Fruit fly (Drosophila melanogaster) whole organism, wandering third instar larva: ENCODE measurements around the gene CG5112.

Source experiments
- Abd-B ChIP-seq: fragments of >200 bp; optimal IDR thresholded peaks from 2 replicates; lab custom pipeline; 2017; ENCODE audit warnings: missing biosample characterization, missing genetic modification characterization
- CG32264 ChIP-seq: fragments of 200-800 bp; sonication (Bioruptor generic); optimal IDR thresholded peaks from 2 replicates; lab custom pipeline; 2016; ENCODE audit warnings: missing biosample characterization, missing genetic modification characterization
- CG9705 ChIP-seq: fragments of 200-800 bp; sonication (Bioruptor generic); optimal IDR thresholded peaks from 2 replicates; lab custom pipeline; 2018; ENCODE audit warnings: missing biosample characterization, mild to moderate bottlenecking, missing genetic modification characterization
- CrebA ChIP-seq: fragments of 200-800 bp; sonication (Bioruptor generic); optimal IDR thresholded peaks from 2 replicates; lab custom pipeline; 2016; ENCODE audit warnings: missing biosample characterization, mild to moderate bottlenecking, missing genetic modification characterization, borderline replicate concordance
- Dfd ChIP-seq: fragments of >200 bp; optimal IDR thresholded peaks from 2 replicates; lab custom pipeline; 2017; ENCODE audit warnings: missing biosample characterization, missing genetic modification characterization
- Dif ChIP-seq: fragments of 200-275, 200-300 bp; sonication (Bioruptor generic); optimal IDR thresholded peaks from 2 replicates; lab custom pipeline; 2018; ENCODE audit warnings: missing biosample characterization, missing genetic modification characterization; ENCODE audit not compliant: partially characterized antibody
- GATAd ChIP-seq: sonication (Bioruptor generic); optimal IDR thresholded peaks from 2 replicates; lab custom pipeline; 2016; ENCODE audit warnings: missing biosample characterization, missing genetic modification characterization
- HLH106 ChIP-seq: fragments of 200-800 bp; optimal IDR thresholded peaks from 3 replicates; lab custom pipeline; 2019; ENCODE audit warnings: missing biosample characterization, mild to moderate bottlenecking, missing genetic modification characterization, moderate library complexity
- Hnf4 ChIP-seq: fragments of 200-800 bp; sonication (Bioruptor generic); optimal IDR thresholded peaks from 2 replicates; lab custom pipeline; 2016; ENCODE audit warnings: missing biosample characterization, mild to moderate bottlenecking, missing genetic modification characterization
- Hr78 ChIP-seq: fragments of >200 bp; optimal IDR thresholded peaks from 2 replicates; lab custom pipeline; 2017; ENCODE audit warnings: missing biosample characterization, missing genetic modification characterization
- Hr83 ChIP-seq: fragments of 200-300 bp; sonication (Bioruptor generic); optimal IDR thresholded peaks from 2 replicates; lab custom pipeline; 2016; ENCODE audit warnings: missing biosample characterization, mild to moderate bottlenecking, missing genetic modification characterization, moderate library complexity; ENCODE audit not compliant: poor library complexity, severe bottlenecking
- Jra ChIP-seq: sonication (Bioruptor generic); optimal IDR thresholded peaks from 2 replicates; lab custom pipeline; 2016; ENCODE audit warnings: missing biosample characterization, missing genetic modification characterization
- Mio ChIP-seq: sonication (Bioruptor generic); optimal IDR thresholded peaks from 2 replicates; lab custom pipeline; 2016; ENCODE audit warnings: missing biosample characterization, missing genetic modification characterization
- Myc ChIP-seq: fragments of >200 bp; optimal IDR thresholded peaks from 2 replicates; lab custom pipeline; 2017
- N ChIP-seq: fragments of >200 bp; optimal IDR thresholded peaks from 2 replicates; lab custom pipeline; 2018; ENCODE audit warnings: missing biosample characterization, missing external identifiers, missing genetic modification characterization
- OdsH ChIP-seq: fragments of 200-800 bp; sonication (Bioruptor generic); optimal IDR thresholded peaks from 2 replicates; lab custom pipeline; 2016; ENCODE audit warnings: missing biosample characterization, mild to moderate bottlenecking, missing genetic modification characterization
- Rel ChIP-seq, 2 experiments: fragments of 200-800 bp; sonication (Bioruptor generic) in 1 of 2; optimal IDR thresholded peaks; 2 replicates in 1 of 2; 3 replicates in 1 of 2; lab custom pipeline; 2016 to 2019; ENCODE audit warnings: mild to moderate bottlenecking in 2 of 2, missing biosample characterization in 2 of 2, missing genetic modification characterization in 2 of 2, moderate library complexity in 1 of 2
- Sp1 ChIP-seq: fragments of 200-800 bp; sonication (Bioruptor generic); optimal IDR thresholded peaks from 3 replicates; lab custom pipeline; 2019; ENCODE audit warnings: missing biosample characterization, mild to moderate bottlenecking, missing genetic modification characterization, moderate library complexity
- Vsx2 ChIP-seq: fragments of 200-300, 225-300 bp; sonication (Bioruptor generic); optimal IDR thresholded peaks from 2 replicates; lab custom pipeline; 2018; ENCODE audit warnings: missing biosample characterization, missing genetic modification characterization; ENCODE audit not compliant: partially characterized antibody
- br ChIP-seq: fragments of 200-800 bp; sonication (Bioruptor generic); optimal IDR thresholded peaks from 2 replicates; lab custom pipeline; 2016; ENCODE audit warnings: missing biosample characterization, missing genetic modification characterization
- brk ChIP-seq: fragments of 200-800 bp; sonication (Bioruptor generic); optimal IDR thresholded peaks from 2 replicates; lab custom pipeline; 2016; ENCODE audit warnings: missing biosample characterization, mild to moderate bottlenecking, missing genetic modification characterization
- dl ChIP-seq, 2 experiments: fragments of 175-275, 200-275 bp in 1 of 2; fragments of 200-275 bp in 1 of 2; sonication (Bioruptor generic); optimal IDR thresholded peaks; lab custom pipeline; 2018; ENCODE audit warnings: mild to moderate bottlenecking in 2 of 2, missing biosample characterization in 2 of 2, missing genetic modification characterization in 2 of 2, moderate library complexity in 2 of 2; ENCODE audit not compliant: partially characterized antibody in 2 of 2, insufficient read depth in 1 of 2
- dmrt93B ChIP-seq: fragments of 200-800 bp; sonication (Bioruptor generic); optimal IDR thresholded peaks from 2 replicates; lab custom pipeline; 2018; ENCODE audit warnings: missing biosample characterization, mild to moderate bottlenecking, missing genetic modification characterization
- dsf ChIP-seq: sonication (Bioruptor generic); optimal IDR thresholded peaks from 2 replicates; lab custom pipeline; 2016; ENCODE audit warnings: missing biosample characterization, missing genetic modification characterization, borderline replicate concordance
- ey ChIP-seq: fragments of 200-800 bp; sonication (Bioruptor generic); optimal IDR thresholded peaks from 2 replicates; lab custom pipeline; 2016; ENCODE audit warnings: missing biosample characterization, missing genetic modification characterization
- foxo ChIP-seq, 2 experiments: fragments of 200-800 bp; sonication (Bioruptor generic); optimal IDR thresholded peaks; 2 replicates in 1 of 2; 3 replicates in 1 of 2; lab custom pipeline; 2016 to 2017; ENCODE audit warnings: missing biosample characterization in 2 of 2, missing genetic modification characterization in 2 of 2
- fru ChIP-seq: fragments of 200-800 bp; sonication (Bioruptor generic); optimal IDR thresholded peaks from 3 replicates; lab custom pipeline; 2016; ENCODE audit warnings: missing biosample characterization, mild to moderate bottlenecking, missing genetic modification characterization
- h ChIP-seq: fragments of 200-800 bp; sonication (Bioruptor generic); optimal IDR thresholded peaks from 3 replicates; lab custom pipeline; 2016; ENCODE audit warnings: missing biosample characterization, mild to moderate bottlenecking, missing genetic modification characterization
- jim ChIP-seq: fragments of 175-275, 200-325 bp; sonication (Bioruptor generic); optimal IDR thresholded peaks from 2 replicates; lab custom pipeline; 2016; ENCODE audit warnings: missing biosample characterization, mild to moderate bottlenecking, missing genetic modification characterization
- lola ChIP-seq: fragments of >200 bp; optimal IDR thresholded peaks from 2 replicates; lab custom pipeline; 2017; ENCODE audit warnings: missing biosample characterization, missing genetic modification characterization
- pan ChIP-seq: fragments of >200 bp; optimal IDR thresholded peaks from 2 replicates; lab custom pipeline; 2017
- psq ChIP-seq: fragments of 200-800 bp; sonication (Bioruptor generic); optimal IDR thresholded peaks from 3 replicates; lab custom pipeline; 2017; ENCODE audit warnings: missing biosample characterization, mild to moderate bottlenecking, missing genetic modification characterization, moderate library complexity
- rgr ChIP-seq: fragments of 200-800 bp; sonication (Bioruptor generic); optimal IDR thresholded peaks from 3 replicates; lab custom pipeline; 2016; ENCODE audit warnings: missing biosample characterization, mild to moderate bottlenecking, missing genetic modification characterization
- sage ChIP-seq: fragments of 200-800 bp; sonication (Bioruptor generic); optimal IDR thresholded peaks from 2 replicates; lab custom pipeline; 2016; ENCODE audit warnings: missing biosample characterization, mild to moderate bottlenecking, missing genetic modification characterization
- sv ChIP-seq: fragments of 200-800 bp; sonication (Bioruptor generic); optimal IDR thresholded peaks from 3 replicates; lab custom pipeline; 2016; ENCODE audit warnings: missing biosample characterization, missing genetic modification characterization
- tai ChIP-seq: sonication (Bioruptor generic); optimal IDR thresholded peaks from 2 replicates; lab custom pipeline; 2016; ENCODE audit warnings: missing biosample characterization, missing genetic modification characterization
- usp ChIP-seq: fragments of >200 bp; optimal IDR thresholded peaks from 2 replicates; lab custom pipeline; 2017; ENCODE audit warnings: missing biosample characterization, missing genetic modification characterization
- woc ChIP-seq: sonication (Bioruptor generic); optimal IDR thresholded peaks from 2 replicates; lab custom pipeline; 2016; ENCODE audit warnings: missing biosample characterization, mild to moderate bottlenecking, missing genetic modification characterization

The CG5112 gene

DNA sequence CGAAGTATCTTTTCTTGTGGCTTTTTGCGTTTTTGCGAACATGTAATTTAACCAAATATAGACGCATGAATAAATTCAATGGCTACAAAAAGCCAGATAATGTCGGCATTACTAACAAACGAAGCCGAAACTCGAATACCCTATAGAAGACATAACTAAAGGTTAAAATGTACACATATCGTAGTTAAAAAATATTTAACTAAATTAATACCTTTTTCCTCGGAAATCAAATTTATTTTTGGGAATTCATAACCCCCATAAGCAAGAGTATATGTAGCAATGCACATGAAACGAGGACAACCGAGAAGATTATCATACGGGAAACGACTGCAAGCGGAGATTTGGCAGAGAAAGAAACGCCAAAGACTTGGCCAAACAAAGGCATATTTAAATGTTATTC, 29.6 kb upstream of the CG5112 start:
- TF ChIP-seq lola (GFP tag; lab: Kevin White, UChicago) (no peak), Jra (GFP tag; lab: Kevin White, UChicago) (no peak), CrebA (GFP tag; lab: Kevin White, UChicago) (no peak), CG32264 (GFP tag; lab: Kevin White, UChicago) (no peak), Hr83 (no peak), sage (no peak), Myc (lab: Kevin White, UChicago) (no peak), fru (GFP tag; lab: Kevin White, UChicago) (peak; percentile 22), brk (GFP tag; lab: Kevin White, UChicago) (no peak), ey (GFP tag; lab: Kevin White, UChicago) (peak; percentile 52), Vsx2 (no peak), Rel (GFP tag; optimal IDR thresholded peaks at IDR 0.05; lab: Kevin White, UChicago) (no peak), Rel (tag; optimal IDR thresholded peaks at IDR 0.05; lab: Kevin White, UChicago) (no peak), Mio (GFP tag; lab: Kevin White, UChicago) (no peak), jim (GFP tag; lab: Kevin White, UChicago) (no peak), Abd-B (GFP tag; lab: Kevin White, UChicago) (no peak), sv (no peak), rgr (peak; percentile 59), CG9705 (GFP tag; lab: Kevin White, UChicago) (no peak), woc (GFP tag; lab: Kevin White, UChicago) (peak; percentile 11), dsf (GFP tag; lab: Kevin White, UChicago) (no peak), OdsH (peak; percentile 52), usp (GFP tag; lab: Kevin White, UChicago) (no peak), Dif (GFP tag; lab: Kevin White, UChicago) (no peak), Sp1 (peak; percentile 45), Hr78 (no peak), pan (lab: Kevin White, UChicago) (no peak), Dfd (GFP tag; lab: Kevin White, UChicago) (no peak), br (GFP tag; lab: Kevin White, UChicago) (peak; percentile 56), GATAd (GFP tag; lab: Kevin White, UChicago) (no peak), dl (GFP tag; optimal IDR thresholded peaks at IDR 0.05; lab: Kevin White, UChicago; ENCODE audit: insufficient read depth in 1 of 2, partially characterized antibody in 2 of 2) (no peak), HLH106 (tag; lab: Kevin White, UChicago) (peak; percentile 38), N (no peak), foxo (GFP tag; optimal IDR thresholded peaks at IDR 0.05; lab: Kevin White, UChicago) (peak in 1 of 2 experiments; percentile 41), Hnf4 (no peak), psq (GFP tag; lab: Kevin White, UChicago) (peak; percentile 27), dmrt93B (GFP tag; lab: Kevin White, UChicago) (peak; percentile 3), tai (GFP tag; lab: Kevin White, UChicago) (no peak), h (peak; percentile 41)

DNA sequence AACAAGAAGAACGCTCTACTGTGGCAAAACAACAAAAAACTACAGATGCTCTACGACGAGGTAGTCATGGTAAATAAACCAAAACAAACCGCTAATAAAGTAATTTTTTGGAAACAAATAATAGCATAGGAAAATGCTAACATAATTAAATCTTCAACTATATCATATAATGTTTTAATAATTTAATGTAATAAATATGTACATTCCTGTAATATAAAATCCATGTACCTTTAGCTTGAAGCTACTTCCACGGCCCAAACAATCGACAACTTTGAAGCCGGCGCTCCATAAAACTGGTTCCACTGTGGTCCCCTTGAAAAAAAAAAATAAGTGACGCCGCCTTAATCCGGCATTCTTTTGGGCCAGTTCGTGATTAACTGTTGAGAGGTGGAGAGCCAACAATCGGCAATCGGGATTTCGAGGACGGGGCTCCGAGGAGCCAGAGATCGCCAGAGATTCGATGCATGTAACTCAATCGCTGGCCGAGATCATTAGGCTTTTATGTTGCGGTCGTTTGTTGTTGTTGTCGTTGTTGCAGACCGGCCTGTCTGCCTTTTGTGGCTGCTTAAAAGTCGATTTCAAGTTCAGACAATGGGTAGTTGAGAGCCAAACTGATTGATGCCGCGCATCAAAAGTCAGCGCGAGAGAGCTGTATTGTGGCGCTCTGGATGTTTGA, 28.5 kb upstream of the CG5112 start:
- no peak for TF ChIP-seq dl (GFP tag; optimal IDR thresholded peaks at IDR 0.05; lab: Kevin White, UChicago; ENCODE audit: insufficient read depth in 1 of 2, partially characterized antibody in 2 of 2)
- TF ChIP-seq Rel (GFP tag; optimal IDR thresholded peaks at IDR 0.05; lab: Kevin White, UChicago), result peak; percentile 72
- peak; percentile 62 for TF ChIP-seq Rel (tag; optimal IDR thresholded peaks at IDR 0.05; lab: Kevin White, UChicago)
- TF ChIP-seq CrebA (GFP tag; lab: Kevin White, UChicago), result peak; percentile 18
- no peak for TF ChIP-seq N
- TF ChIP-seq woc (GFP tag; lab: Kevin White, UChicago), result peak; percentile 84
- TF ChIP-seq brk (GFP tag; lab: Kevin White, UChicago), result peak; percentile 90
- peak; percentile 77 for TF ChIP-seq dmrt93B (GFP tag; lab: Kevin White, UChicago)
- no peak for TF ChIP-seq lola (GFP tag; lab: Kevin White, UChicago)
- no peak for TF ChIP-seq Dfd (GFP tag; lab: Kevin White, UChicago)
- TF ChIP-seq ey (GFP tag; lab: Kevin White, UChicago), result peak; percentile 75
- TF ChIP-seq OdsH, result peak; percentile 92
- TF ChIP-seq usp (GFP tag; lab: Kevin White, UChicago), result no peak
- no peak for TF ChIP-seq Myc (lab: Kevin White, UChicago)
- TF ChIP-seq Hnf4, result peak; percentile 73
- TF ChIP-seq Hr78, result no peak
- TF ChIP-seq CG9705 (GFP tag; lab: Kevin White, UChicago), result peak; percentile 76
- TF ChIP-seq jim (GFP tag; lab: Kevin White, UChicago), result no peak
- peak; percentile 52 for TF ChIP-seq Jra (GFP tag; lab: Kevin White, UChicago)
- no peak for TF ChIP-seq GATAd (GFP tag; lab: Kevin White, UChicago)
- peak; percentile 87 for TF ChIP-seq fru (GFP tag; lab: Kevin White, UChicago)
- peak; percentile 93 for TF ChIP-seq HLH106 (tag; lab: Kevin White, UChicago)
- TF ChIP-seq Sp1, result peak; percentile 93
- TF ChIP-seq rgr, result peak; percentile 88
- peak; percentile 17 for TF ChIP-seq CG32264 (GFP tag; lab: Kevin White, UChicago)
- TF ChIP-seq tai (GFP tag; lab: Kevin White, UChicago), result peak; percentile 26
- peak; percentile 51 for TF ChIP-seq dsf (GFP tag; lab: Kevin White, UChicago)
- no peak for TF ChIP-seq sv
- TF ChIP-seq Abd-B (GFP tag; lab: Kevin White, UChicago), result no peak
- peak in 1 of 2 experiments; percentile 93 for TF ChIP-seq foxo (GFP tag; optimal IDR thresholded peaks at IDR 0.05; lab: Kevin White, UChicago)
- no peak for TF ChIP-seq pan (lab: Kevin White, UChicago)
- peak; percentile 86 for TF ChIP-seq psq (GFP tag; lab: Kevin White, UChicago)
- peak; percentile 87 for TF ChIP-seq h
- no peak for TF ChIP-seq Hr83
- TF ChIP-seq br (GFP tag; lab: Kevin White, UChicago), result peak; percentile 42
- peak; percentile 66 for TF ChIP-seq sage
- no peak for TF ChIP-seq Dif (GFP tag; lab: Kevin White, UChicago)
- TF ChIP-seq Mio (GFP tag; lab: Kevin White, UChicago), result no peak
- TF ChIP-seq Vsx2, result peak; percentile 68
